Fruit fly (Drosophila melanogaster) whole organism, embryonic: ENCODE measurements around the gene CG8814.

Source experiments
- Adf1 ChIP-seq: fragments of 200-800 bp; sonication (Bioruptor generic); IDR thresholded peaks from 2 replicates; pipeline ENCODE4 v1.3.6; 2022; ENCODE audit warnings: missing biosample characterization, missing genetic modification characterization
- CG10959 ChIP-seq: fragments of 200-800 bp; sonication (Bioruptor generic); IDR thresholded peaks from 2 replicates; pipeline ENCODE4 v1.3.6; 2022; ENCODE audit warnings: missing biosample characterization, missing genetic modification characterization
- CG12071 ChIP-seq: fragments of 200-800 bp; sonication (Bioruptor generic); optimal IDR thresholded peaks from 3 replicates; lab custom pipeline; 2018; ENCODE audit warnings: missing biosample characterization, mild to moderate bottlenecking, missing genetic modification characterization
- CG12236 ChIP-seq: fragments of 200-800 bp; sonication (Bioruptor generic); optimal IDR thresholded peaks from 2 replicates; lab custom pipeline; 2016; ENCODE audit warnings: missing biosample characterization, missing genetic modification characterization
- CG13287 ChIP-seq: fragments of 200-800 bp; sonication (Bioruptor generic); IDR thresholded peaks from 2 replicates; pipeline ENCODE4 v1.3.6; 2022; ENCODE audit warnings: missing biosample characterization, missing genetic modification characterization; ENCODE audit not compliant: partially characterized antibody
- CG14050 ChIP-seq: fragments of 200-800 bp; sonication (Bioruptor generic); IDR thresholded peaks from 3 replicates; pipeline ENCODE4 v1.3.6; 2022; ENCODE audit warnings: missing biosample characterization, missing genetic modification characterization
- CG14965 ChIP-seq: fragments of 200-800 bp; sonication (Bioruptor generic); optimal IDR thresholded peaks from 2 replicates; lab custom pipeline; 2016; ENCODE audit warnings: missing biosample characterization, missing genetic modification characterization, borderline replicate concordance
- CG15073 ChIP-seq: fragments of 200-800 bp; sonication (Bioruptor generic); optimal IDR thresholded peaks from 2 replicates; lab custom pipeline; 2016; ENCODE audit warnings: missing biosample characterization, missing genetic modification characterization
- CG15696 ChIP-seq: fragments of 200-800 bp; sonication (Bioruptor generic); optimal IDR thresholded peaks from 2 replicates; lab custom pipeline; 2019; ENCODE audit warnings: missing biosample characterization, mild to moderate bottlenecking, missing genetic modification characterization, moderate library complexity
- CG16815 ChIP-seq: fragments of 200-800 bp; sonication (Bioruptor generic); optimal IDR thresholded peaks from 3 replicates; lab custom pipeline; 2017; ENCODE audit warnings: missing biosample characterization, mild to moderate bottlenecking, missing genetic modification characterization
- CG17186 ChIP-seq: fragments of 200-800 bp; sonication (Bioruptor generic); optimal IDR thresholded peaks from 3 replicates; lab custom pipeline; 2017; ENCODE audit warnings: missing biosample characterization, missing genetic modification reagents, missing genetic modification characterization
- CG1792 ChIP-seq: fragments of 200-800 bp; sonication (Bioruptor generic); optimal IDR thresholded peaks from 2 replicates; lab custom pipeline; 2016; ENCODE audit warnings: missing biosample characterization, missing genetic modification characterization
- CG3065 ChIP-seq: fragments of 200-800 bp; sonication (Bioruptor generic); optimal IDR thresholded peaks from 2 replicates; lab custom pipeline; 2016; ENCODE audit warnings: missing biosample characterization, missing genetic modification characterization
- CG32532 ChIP-seq: fragments of 200-800 bp; sonication (Bioruptor generic); IDR thresholded peaks from 2 replicates; pipeline ENCODE4 v1.3.6; 2022; ENCODE audit warnings: missing biosample characterization, missing genetic modification characterization
- CG33213 ChIP-seq: fragments of 200-800 bp; sonication (Bioruptor generic); optimal IDR thresholded peaks from 3 replicates; lab custom pipeline; 2016; ENCODE audit warnings: missing biosample characterization, missing genetic modification characterization
- CG4424 ChIP-seq: fragments of 200-800 bp; sonication (Bioruptor generic); optimal IDR thresholded peaks from 3 replicates; lab custom pipeline; 2016; ENCODE audit warnings: missing biosample characterization, missing genetic modification characterization
- CG5180 ChIP-seq: fragments of 200-800 bp; sonication (Bioruptor generic); optimal IDR thresholded peaks from 3 replicates; lab custom pipeline; 2017; ENCODE audit warnings: missing biosample characterization, missing genetic modification characterization, mild to moderate bottlenecking, moderate library complexity, missing genetic modification reagents
- CG5245 ChIP-seq: fragments of 200-800 bp; sonication (Bioruptor generic); optimal IDR thresholded peaks from 3 replicates; lab custom pipeline; 2016; ENCODE audit warnings: missing biosample characterization, missing genetic modification characterization
- CG6854 ChIP-seq: fragments of 200-800 bp; sonication (Bioruptor generic); optimal IDR thresholded peaks from 3 replicates; lab custom pipeline; 2017; ENCODE audit warnings: missing biosample characterization, mild to moderate bottlenecking, missing genetic modification characterization
- CG8924 ChIP-seq: fragments of 200-800 bp; optimal IDR thresholded peaks from 3 replicates; lab custom pipeline; 2019; ENCODE audit warnings: missing biosample characterization, mild to moderate bottlenecking, missing genetic modification characterization, moderate library complexity
- CG9609 ChIP-seq: fragments of 200-800 bp; sonication (Bioruptor generic); optimal IDR thresholded peaks from 3 replicates; lab custom pipeline; 2016; ENCODE audit warnings: missing biosample characterization, missing genetic modification characterization
- Fer2 ChIP-seq: fragments of 200-800 bp; sonication (Bioruptor generic); optimal IDR thresholded peaks from 2 replicates; lab custom pipeline; 2018; ENCODE audit warnings: missing biosample characterization, mild to moderate bottlenecking, missing genetic modification characterization, moderate library complexity
- HmgD ChIP-seq: fragments of 200-800 bp; sonication (Bioruptor generic); optimal IDR thresholded peaks from 3 replicates; lab custom pipeline; 2016; ENCODE audit warnings: missing biosample characterization, missing genetic modification characterization
- Hmr ChIP-seq: fragments of 200-800 bp; sonication (Bioruptor generic); optimal IDR thresholded peaks from 3 replicates; lab custom pipeline; 2017; ENCODE audit warnings: mild to moderate bottlenecking, missing biosample characterization, missing genetic modification reagents, missing genetic modification characterization
- Nf-YA ChIP-seq: fragments of 200-800 bp; sonication (Bioruptor generic); IDR thresholded peaks from 2 replicates; pipeline ENCODE4 v1.3.6; 2022; ENCODE audit warnings: missing biosample characterization, missing genetic modification characterization
- Scr ChIP-seq: fragments of 200-800 bp; sonication (Bioruptor generic); IDR thresholded peaks from 2 replicates; pipeline ENCODE4 v1.3.6; 2022; ENCODE audit warnings: missing biosample characterization, missing genetic modification characterization; ENCODE audit not compliant: partially characterized antibody
- Spps ChIP-seq: fragments of 200-800 bp; sonication (Bioruptor generic); optimal IDR thresholded peaks from 2 replicates; lab custom pipeline; 2018; ENCODE audit warnings: missing biosample characterization, mild to moderate bottlenecking, missing genetic modification characterization
- Stat92E ChIP-seq, 3 experiments: fragments of >200 bp in 2 of 3; fragments of 200-800 bp in 1 of 3; sonication (Bioruptor generic) in 1 of 3; optimal IDR thresholded peaks; 2 replicates each; lab custom pipeline; 2017 to 2019; ENCODE audit warnings: missing biosample characterization in 3 of 3, missing genetic modification characterization in 3 of 3, mild to moderate bottlenecking in 1 of 3, moderate library complexity in 1 of 3
- disco-r ChIP-seq: fragments of 200-800 bp; sonication (Bioruptor generic); optimal IDR thresholded peaks from 2 replicates; lab custom pipeline; 2016; ENCODE audit warnings: missing biosample characterization, missing genetic modification characterization
- eyg ChIP-seq: fragments of 200-800 bp; sonication (Bioruptor generic); optimal IDR thresholded peaks from 3 replicates; lab custom pipeline; 2016; ENCODE audit warnings: missing biosample characterization, missing genetic modification characterization
- fd64A ChIP-seq: fragments of 200-800 bp; sonication (Bioruptor generic); optimal IDR thresholded peaks from 3 replicates; lab custom pipeline; 2018; ENCODE audit warnings: missing biosample characterization, mild to moderate bottlenecking, missing genetic modification characterization
- gcm ChIP-seq: fragments of 200-800 bp; sonication (Bioruptor generic); optimal IDR thresholded peaks from 2 replicates; lab custom pipeline; 2019; ENCODE audit warnings: missing biosample characterization, mild to moderate bottlenecking, missing genetic modification characterization, moderate library complexity
- gt ChIP-seq: fragments of 200-800 bp; sonication (Bioruptor generic); IDR thresholded peaks from 2 replicates; pipeline ENCODE4 v1.3.6; 2022; ENCODE audit warnings: missing biosample characterization, missing genetic modification characterization
- hb ChIP-seq: fragments of 200-800 bp; sonication (Bioruptor generic); IDR thresholded peaks from 3 replicates; pipeline ENCODE4 v1.3.6; 2022; ENCODE audit warnings: missing biosample characterization, missing genetic modification characterization; ENCODE audit not compliant: partially characterized antibody
- insv ChIP-seq, 2 experiments: fragments of 200-800 bp; sonication (Bioruptor generic); optimal IDR thresholded peaks; 3 replicates each; lab custom pipeline; 2016 to 2018; ENCODE audit warnings: missing biosample characterization in 2 of 2, missing genetic modification characterization in 2 of 2
- jing ChIP-seq: fragments of 200-800 bp; sonication (Bioruptor generic); optimal IDR thresholded peaks from 2 replicates; lab custom pipeline; 2018; ENCODE audit warnings: missing biosample characterization, mild to moderate bottlenecking, missing genetic modification characterization
- lilli ChIP-seq: fragments of 200-800 bp; sonication (Bioruptor generic); optimal IDR thresholded peaks from 3 replicates; lab custom pipeline; 2016; ENCODE audit warnings: missing biosample characterization, missing genetic modification characterization
- lmd ChIP-seq: fragments of 200-800 bp; sonication (Bioruptor generic); IDR thresholded peaks from 2 replicates; pipeline ENCODE4 v1.3.6; 2022; ENCODE audit warnings: missing biosample characterization, missing genetic modification characterization
- nerfin-1 ChIP-seq: fragments of 200-800 bp; sonication (Bioruptor generic); optimal IDR thresholded peaks from 3 replicates; lab custom pipeline; 2019; ENCODE audit warnings: missing biosample characterization, mild to moderate bottlenecking, missing genetic modification characterization, moderate library complexity
- otp ChIP-seq: fragments of 200-800 bp; sonication (Bioruptor generic); IDR thresholded peaks from 3 replicates; pipeline ENCODE4, ENCODE4 v1.3.6; 2022; ENCODE audit warnings: missing biosample characterization, missing genetic modification characterization
- pita ChIP-seq: fragments of 200-800 bp; sonication (Bioruptor generic); optimal IDR thresholded peaks from 2 replicates; lab custom pipeline; 2017; ENCODE audit warnings: missing biosample characterization, mild to moderate bottlenecking, missing genetic modification characterization
- pnt ChIP-seq: fragments of 200-800 bp; sonication (Bioruptor generic); optimal IDR thresholded peaks from 3 replicates; lab custom pipeline; 2016; ENCODE audit warnings: missing biosample characterization, missing genetic modification characterization
- pros ChIP-seq: fragments of 200-800 bp; sonication (Bioruptor generic); optimal IDR thresholded peaks from 3 replicates; lab custom pipeline; 2019; ENCODE audit warnings: missing biosample characterization, mild to moderate bottlenecking, missing genetic modification characterization, moderate library complexity
- sens-2 ChIP-seq: fragments of 200-800 bp; sonication (Bioruptor generic); IDR thresholded peaks from 2 replicates; pipeline ENCODE4 v1.3.6; 2022; ENCODE audit warnings: missing biosample characterization, missing genetic modification characterization
- so ChIP-seq: fragments of 200-800 bp; sonication (Bioruptor generic); IDR thresholded peaks from 3 replicates; pipeline ENCODE4 v1.3.6; 2022; ENCODE audit warnings: missing biosample characterization, missing genetic modification characterization
- sqz ChIP-seq: fragments of 200-800 bp; sonication (Bioruptor generic); optimal IDR thresholded peaks from 3 replicates; lab custom pipeline; 2018; ENCODE audit warnings: missing biosample characterization, mild to moderate bottlenecking, missing genetic modification characterization
- ttk ChIP-seq: fragments of 200-800 bp; sonication (Bioruptor generic); IDR thresholded peaks from 2 replicates; pipeline ENCODE4 v2.1.2; 2022; ENCODE audit warnings: missing biosample characterization, missing genetic modification characterization
- yki ChIP-seq: fragments of >200 bp; optimal IDR thresholded peaks from 3 replicates; lab custom pipeline; 2018
- z ChIP-seq: fragments of 200-800 bp; sonication (Bioruptor generic); IDR thresholded peaks from 3 replicates; pipeline ENCODE4 v1.3.6; 2022; ENCODE audit warnings: missing biosample characterization, missing genetic modification characterization
- zen2 ChIP-seq: fragments of 200-800 bp; sonication (Bioruptor generic); IDR thresholded peaks from 3 replicates; pipeline ENCODE4 v1.3.6; 2022; ENCODE audit warnings: missing biosample characterization, missing genetic modification characterization; ENCODE audit not compliant: partially characterized antibody

Gene CG8814

DNA sequence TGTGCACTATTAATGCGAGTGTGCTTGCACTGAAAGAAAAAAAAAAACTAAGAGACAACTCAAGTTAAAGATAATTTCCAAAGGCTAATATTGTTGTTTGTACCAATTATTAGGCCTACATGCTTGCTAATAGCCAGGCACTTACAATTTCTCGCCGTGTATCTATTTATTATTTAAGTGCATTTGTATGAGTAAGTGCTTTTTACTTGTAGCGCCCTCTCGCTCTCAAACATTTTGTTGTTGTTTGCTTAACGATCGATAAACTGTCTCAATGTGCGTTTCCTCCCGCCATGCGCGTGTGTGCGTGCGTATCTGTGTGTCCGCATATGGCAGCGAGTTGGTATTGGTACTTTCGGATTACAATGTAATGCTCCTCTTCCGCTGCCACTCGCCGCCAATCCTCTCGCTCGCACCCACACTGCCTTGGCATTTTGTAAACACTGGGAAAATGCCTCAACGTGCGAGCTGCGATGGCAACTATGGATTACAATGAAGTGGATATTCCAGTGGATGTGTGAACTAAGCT is 22.4 kb downstream of the CG8814 start (continued):
- TF ChIP-seq CG14050 (GFP tag; lab: Robert Waterston, UW) (peak; percentile 80), hb (GFP tag; lab: Robert Waterston, UW) (no peak), CG15696 (tag; lab: Kevin White, UChicago) (peak; percentile 36), CG14965 (peak; percentile 9), CG32532 (GFP tag; lab: Robert Waterston, UW) (peak; percentile 49; the same call in 1 of the 2 replicates), eyg (GFP tag; lab: Kevin White, UChicago) (peak; percentile 74), insv (GFP tag; optimal IDR thresholded peaks at IDR 0.05; lab: Kevin White, UChicago) (no peak), gt (GFP tag; lab: Robert Waterston, UW) (peak; percentile 51; the same call in 1 of the 2 replicates), CG16815 (peak; percentile 79), yki (no peak), Adf1 (GFP tag; lab: Robert Waterston, UW) (0 out of 2 replicates have a peak, but pooled peaks have one; percentile 20), CG5180 (GFP tag; lab: Kevin White, UChicago) (peak; percentile 93), pros (GFP tag; lab: Kevin White, UChicago) (peak; percentile 66), pita (GFP tag; lab: Kevin White, UChicago) (no peak), CG1792 (GFP tag; lab: Kevin White, UChicago) (peak; percentile 78), CG10959 (peak; percentile 72), CG4424 (GFP tag; lab: Kevin White, UChicago) (peak; percentile 83), Nf-YA (GFP tag; lab: Robert Waterston, UW) (peak; percentile 66), CG3065 (GFP tag; lab: Kevin White, UChicago) (peak; percentile 72), CG15073 (GFP tag; lab: Kevin White, UChicago) (peak; percentile 1), otp (GFP tag; lab: Robert Waterston, UW) (peak; percentile 90), CG17186 (GFP tag; lab: Kevin White, UChicago) (no peak), nerfin-1 (tag; lab: Kevin White, UChicago) (peak; percentile 82), Hmr (peak; percentile 79), zen2 (no peak), CG13287 (GFP tag; lab: Robert Waterston, UW) (no peak), Scr (GFP tag; lab: Robert Waterston, UW) (no peak), fd64A (peak; percentile 62), CG6854 (GFP tag; lab: Kevin White, UChicago) (peak; percentile 3), Spps (tag; lab: Kevin White, UChicago) (peak; percentile 7), ttk (GFP tag; lab: Robert Waterston, UW) (peak; percentile 90), jing (GFP tag; lab: Kevin White, UChicago) (peak; percentile 83), Stat92E (GFP tag; optimal IDR thresholded peaks at IDR 0.05; lab: Kevin White, UChicago) (no peak), CG33213 (GFP tag; lab: Kevin White, UChicago) (peak; percentile 66), sqz (GFP tag; lab: Kevin White, UChicago) (no peak), CG12236 (GFP tag; lab: Kevin White, UChicago) (peak; percentile 80), pnt (GFP tag; lab: Kevin White, UChicago) (peak; percentile 92), CG12071 (GFP tag; lab: Kevin White, UChicago) (peak; percentile 36), gcm (GFP tag; lab: Kevin White, UChicago) (peak; percentile 67), CG9609 (peak; percentile 90), z (GFP tag; lab: Robert Waterston, UW) (no peak), lilli (GFP tag; lab: Kevin White, UChicago) (peak; percentile 96), so (peak; percentile 63; the same call in 1 of the 3 replicates), HmgD (GFP tag; lab: Kevin White, UChicago) (peak; percentile 55), sens-2 (GFP tag; lab: Robert Waterston, UW) (peak; percentile 74; the same call in 1 of the 2 replicates), lmd (peak; percentile 86), CG8924 (tag; lab: Kevin White, UChicago) (peak; percentile 74), Fer2 (tag; lab: Kevin White, UChicago) (no peak), disco-r (GFP tag; lab: Kevin White, UChicago) (peak; percentile 83), CG5245 (peak; percentile 83)
